Worm (Caenorhabditis elegans) whole organism, L1 larva: Measurements from ENCODE around the gene T13C5.6.

Experiments used
- C16A3.4 ChIP-seq: fragments of 150-350 bp; optimal IDR thresholded peaks from 2 replicates; lab custom pipeline; 2014; ENCODE audit warnings: missing biosample characterization, missing genetic modification characterization
- C34B4.2 ChIP-seq: sonication (generic microtip); optimal IDR thresholded peaks from 2 replicates; lab custom pipeline; 2017; ENCODE audit warnings: mild to moderate bottlenecking, missing genetic modification characterization, missing compliant biosample characterization
- Y116A8C.19 ChIP-seq: sonication (generic microtip); optimal IDR thresholded peaks from 2 replicates; lab custom pipeline; 2016; ENCODE audit warnings: missing compliant biosample characterization, missing genetic modification characterization, borderline replicate concordance
- aha-1 ChIP-seq: fragments of 150-350 bp; optimal IDR thresholded peaks from 2 replicates; lab custom pipeline; 2014; ENCODE audit warnings: missing biosample characterization, missing genetic modification characterization
- ama-1 ChIP-seq: fragments of 150-350 bp; optimal IDR thresholded peaks from 2 replicates; lab custom pipeline; 2014
- ceh-63 ChIP-seq: fragments of 200-800 bp; sonication (Bioruptor generic); optimal IDR thresholded peaks from 2 replicates; lab custom pipeline; 2018; ENCODE audit warnings: mild to moderate bottlenecking, missing genetic modification characterization, missing compliant biosample characterization
- ceh-8 ChIP-seq: fragments of 200-800 bp; sonication (Bioruptor generic); optimal IDR thresholded peaks from 2 replicates; lab custom pipeline; 2018; ENCODE audit warnings: mild to moderate bottlenecking, missing genetic modification characterization, moderate library complexity, missing compliant biosample characterization
- ceh-82 ChIP-seq, 3 experiments: fragments of 150-350 bp in 1 of 3; sonication (generic microtip) in 2 of 3; optimal IDR thresholded peaks; 2 replicates each; lab custom pipeline; 2014 to 2017; ENCODE audit warnings: missing biosample characterization in 3 of 3, missing genetic modification characterization in 3 of 3
- ces-1 ChIP-seq: fragments of 150-350 bp; optimal IDR thresholded peaks from 2 replicates; lab custom pipeline; 2014; ENCODE audit warnings: missing biosample characterization, missing genetic modification reagents, missing genetic modification characterization
- dsc-1 ChIP-seq: sonication (generic microtip); optimal IDR thresholded peaks from 2 replicates; lab custom pipeline; 2016; ENCODE audit warnings: mild to moderate bottlenecking, missing genetic modification characterization, missing compliant biosample characterization
- efl-1 ChIP-seq, 4 experiments: fragments of 150-350 bp; optimal IDR thresholded peaks in 3 of 4; peaks in 1 of 4; 1 replicate in 1 of 4; 2 replicates in 3 of 4; lab custom pipeline; 2014; ENCODE audit warnings: missing biosample characterization in 2 of 4, missing genetic modification characterization in 2 of 4, missing genetic modification reagents in 2 of 4
- elt-2 ChIP-seq: sonication (generic microtip); optimal IDR thresholded peaks from 2 replicates; lab custom pipeline; 2016; ENCODE audit warnings: missing genetic modification characterization, mild to moderate bottlenecking, inconsistent platforms, missing compliant biosample characterization, missing genetic modification reagents
- elt-3 ChIP-seq, 6 experiments: fragments of 150-350 bp in 1 of 6; sonication (generic microtip); optimal IDR thresholded peaks; 2 replicates each; lab custom pipeline; 2017 to 2018; ENCODE audit warnings: missing biosample characterization in 6 of 6, missing genetic modification characterization in 6 of 6, inconsistent platforms in 1 of 6
- fkh-10 ChIP-seq: sonication (generic microtip); optimal IDR thresholded peaks from 2 replicates; lab custom pipeline; 2017; ENCODE audit warnings: missing biosample characterization, missing genetic modification reagents, missing genetic modification characterization
- fos-1 ChIP-seq: fragments of 150-350 bp; optimal IDR thresholded peaks from 2 replicates; lab custom pipeline; 2014; ENCODE audit warnings: missing biosample characterization, missing genetic modification characterization
- grh-1 ChIP-seq: fragments of 200-800 bp; sonication (Bioruptor generic); IDR thresholded peaks from 2 replicates; pipeline ENCODE4 v1.3.6; 2022; ENCODE audit warnings: missing genetic modification reagents, missing genetic modification characterization, missing compliant biosample characterization
- hlh-17 ChIP-seq: fragments of 200-800 bp; sonication (Bioruptor generic); optimal IDR thresholded peaks from 2 replicates; lab custom pipeline; 2018; ENCODE audit warnings: missing genetic modification characterization, mild to moderate bottlenecking, missing compliant biosample characterization, moderate library complexity, borderline replicate concordance
- hpl-2 ChIP-seq: fragments of 150-350 bp; optimal IDR thresholded peaks from 2 replicates; lab custom pipeline; 2014; ENCODE audit warnings: missing biosample characterization, missing genetic modification reagents, missing genetic modification characterization
- irx-1 ChIP-seq: sonication (generic microtip); optimal IDR thresholded peaks from 2 replicates; lab custom pipeline; 2016; ENCODE audit warnings: missing genetic modification characterization, missing compliant biosample characterization
- isw-1 ChIP-seq: fragments of 200-800 bp; sonication (Bioruptor generic); IDR thresholded peaks from 2 replicates; pipeline ENCODE4 v1.3.6; 2022; ENCODE audit warnings: missing genetic modification characterization, missing compliant biosample characterization
- lin-13 ChIP-seq: fragments of 150-350 bp; optimal IDR thresholded peaks from 2 replicates; lab custom pipeline; 2014; ENCODE audit warnings: missing biosample characterization, missing genetic modification reagents, missing genetic modification characterization
- lin-14 ChIP-seq: fragments of 200-800 bp; sonication (Bioruptor generic); optimal IDR thresholded peaks from 2 replicates; lab custom pipeline; 2018; ENCODE audit warnings: mild to moderate bottlenecking, missing genetic modification characterization, moderate library complexity, missing compliant biosample characterization
- lin-15B ChIP-seq: fragments of 150-350 bp; sonication (generic microtip); optimal IDR thresholded peaks from 3 replicates; lab custom pipeline; 2014; ENCODE audit warnings: missing biosample characterization, missing genetic modification characterization
- lin-35 ChIP-seq, 2 experiments: fragments of 150-350 bp; optimal IDR thresholded peaks; 2 replicates each; lab custom pipeline; 2014; ENCODE audit warnings: missing biosample characterization in 2 of 2, missing genetic modification characterization in 2 of 2, missing genetic modification reagents in 2 of 2
- lin-39 ChIP-seq: fragments of 150-350 bp; optimal IDR thresholded peaks from 2 replicates; lab custom pipeline; 2014; ENCODE audit warnings: missing biosample characterization, missing genetic modification reagents, missing genetic modification characterization
- lir-3 ChIP-seq: sonication (generic microtip); optimal IDR thresholded peaks from 2 replicates; lab custom pipeline; 2016; ENCODE audit warnings: mild to moderate bottlenecking, missing genetic modification characterization, moderate library complexity, missing compliant biosample characterization; ENCODE audit not compliant: poor library complexity
- lsy-2 ChIP-seq, 2 experiments: fragments of 150-350 bp; optimal IDR thresholded peaks; 2 replicates each; lab custom pipeline; 2014; ENCODE audit warnings: missing biosample characterization in 2 of 2, missing genetic modification characterization in 2 of 2
- mef-2 ChIP-seq: fragments of 150-350 bp; optimal IDR thresholded peaks from 2 replicates; lab custom pipeline; 2014; ENCODE audit warnings: missing biosample characterization, missing genetic modification characterization
- mep-1 ChIP-seq: fragments of 150-350 bp; optimal IDR thresholded peaks from 2 replicates; lab custom pipeline; 2014; ENCODE audit warnings: missing biosample characterization, missing genetic modification characterization
- nhr-19 ChIP-seq: fragments of 200-800 bp; sonication (Bioruptor generic); conservative IDR thresholded peaks from 2 replicates; pipeline ENCODE4 v1.3.6; 2022; ENCODE audit warnings: missing genetic modification characterization, missing compliant biosample characterization
- nhr-20 ChIP-seq: sonication (generic microtip); optimal IDR thresholded peaks from 2 replicates; lab custom pipeline; 2016; ENCODE audit warnings: mild to moderate bottlenecking, missing genetic modification characterization, missing compliant biosample characterization
- nhr-237 ChIP-seq: fragments of 150-350 bp; optimal IDR thresholded peaks from 2 replicates; lab custom pipeline; 2014; ENCODE audit warnings: missing biosample characterization, missing genetic modification characterization
- nhr-28 ChIP-seq: fragments of 150-350 bp; optimal IDR thresholded peaks from 2 replicates; lab custom pipeline; 2014; ENCODE audit warnings: missing biosample characterization, missing genetic modification characterization
- nhr-47 ChIP-seq: sonication (generic microtip); optimal IDR thresholded peaks from 2 replicates; lab custom pipeline; 2016; ENCODE audit warnings: mild to moderate bottlenecking, missing genetic modification characterization, moderate library complexity, missing compliant biosample characterization
- nhr-90 ChIP-seq: sonication (generic microtip); optimal IDR thresholded peaks from 2 replicates; lab custom pipeline; 2016; ENCODE audit warnings: mild to moderate bottlenecking, missing genetic modification characterization, missing compliant biosample characterization; ENCODE audit not compliant: poor library complexity
- pag-3 ChIP-seq: sonication (generic microtip); optimal IDR thresholded peaks from 2 replicates; lab custom pipeline; 2017; ENCODE audit warnings: missing genetic modification characterization, mild to moderate bottlenecking, missing compliant biosample characterization, antibody characterized with exemption, borderline replicate concordance; ENCODE audit not compliant: insufficient read depth
- pax-3 ChIP-seq: fragments of 200-800 bp; sonication (Bioruptor generic); optimal IDR thresholded peaks from 2 replicates; lab custom pipeline; 2018; ENCODE audit warnings: mild to moderate bottlenecking, missing genetic modification characterization, moderate library complexity, missing compliant biosample characterization
- rnt-1 ChIP-seq: sonication (generic microtip); optimal IDR thresholded peaks from 2 replicates; lab custom pipeline; 2016; ENCODE audit warnings: mild to moderate bottlenecking, missing genetic modification characterization, moderate library complexity, missing compliant biosample characterization
- skn-1 ChIP-seq: fragments of 150-350 bp; optimal IDR thresholded peaks from 2 replicates; lab custom pipeline; 2014; ENCODE audit warnings: missing biosample characterization, missing genetic modification characterization
- snu-23 ChIP-seq: sonication (generic microtip); optimal IDR thresholded peaks from 2 replicates; lab custom pipeline; 2016; ENCODE audit warnings: missing genetic modification characterization, missing compliant biosample characterization
- sox-4 ChIP-seq: sonication (generic microtip); optimal IDR thresholded peaks from 2 replicates; lab custom pipeline; 2016; ENCODE audit warnings: missing genetic modification characterization, missing compliant biosample characterization
- sptf-1 ChIP-seq: fragments of 150-350 bp; optimal IDR thresholded peaks from 2 replicates; lab custom pipeline; 2014; ENCODE audit warnings: missing biosample characterization, missing genetic modification characterization
- sup-37 ChIP-seq: fragments of 200-800 bp; sonication (Bioruptor generic); optimal IDR thresholded peaks from 2 replicates; lab custom pipeline; 2018; ENCODE audit warnings: mild to moderate bottlenecking, missing genetic modification characterization, missing compliant biosample characterization
- tlp-1 ChIP-seq: fragments of 150-350 bp; optimal IDR thresholded peaks from 2 replicates; lab custom pipeline; 2014; ENCODE audit warnings: missing biosample characterization, missing genetic modification characterization
- unc-130 ChIP-seq: fragments of 150-350 bp; optimal IDR thresholded peaks from 2 replicates; lab custom pipeline; 2017; ENCODE audit warnings: missing biosample characterization, missing genetic modification characterization, inconsistent platforms
- unc-30 ChIP-seq: sonication (generic microtip); optimal IDR thresholded peaks from 2 replicates; lab custom pipeline; 2017; ENCODE audit warnings: missing biosample characterization, missing genetic modification characterization
- unc-62 ChIP-seq: fragments of 150-350 bp; optimal IDR thresholded peaks from 2 replicates; lab custom pipeline; 2014; ENCODE audit warnings: missing biosample characterization, missing genetic modification reagents, missing genetic modification characterization
- unc-86 ChIP-seq: sonication (generic microtip); optimal IDR thresholded peaks from 2 replicates; lab custom pipeline; 2016; ENCODE audit warnings: missing genetic modification characterization, missing compliant biosample characterization
- vab-15 ChIP-seq: sonication (generic microtip); optimal IDR thresholded peaks from 2 replicates; lab custom pipeline; 2017; ENCODE audit warnings: missing genotype, mild to moderate bottlenecking, missing genetic modification characterization, missing compliant biosample characterization
- xbp-1 ChIP-seq: sonication (generic microtip); optimal IDR thresholded peaks from 2 replicates; lab custom pipeline; 2016; ENCODE audit warnings: missing genetic modification characterization, missing compliant biosample characterization
- zag-1 ChIP-seq: fragments of 150-350 bp; optimal IDR thresholded peaks from 2 replicates; lab custom pipeline; 2014; ENCODE audit warnings: missing biosample characterization, missing genetic modification characterization
- ztf-11 ChIP-seq, 2 experiments: sonication (generic microtip); optimal IDR thresholded peaks; 2 replicates each; lab custom pipeline; 2016 to 2017; ENCODE audit warnings: missing genetic modification characterization in 2 of 2, missing biosample characterization in 1 of 2, missing compliant biosample characterization in 1 of 2

The T13C5.6 gene

ce11 chrX:6204696-6205232 lies 2.7 kb downstream of the T13C5.6 start, which contains the start of gene bca-1 (continued):
- TF ChIP-seq efl-1 (optimal IDR thresholded peaks at IDR 0.05; lab: Kevin White, UChicago) (no peak), efl-1 (GFP tag; optimal IDR thresholded peaks at IDR 0.05 in 1 of 2; lab: Kevin White, UChicago) (peak in 1 of 2 experiments; percentile 84), lin-15B (tag; lab: Kevin White, UChicago) (no peak), pax-3 (tag; lab: Kevin White, UChicago) (no peak), unc-130 (tag; lab: Kevin White, UChicago) (peak; percentile 50), fkh-10 (GFP tag; lab: Kevin White, UChicago) (no peak), unc-30 (tag; lab: Kevin White, UChicago) (no peak), fos-1 (tag; lab: Kevin White, UChicago) (no peak), isw-1 (GFP tag; lab: Robert Waterston, UW) (no peak), Y116A8C.19 (tag; lab: Kevin White, UChicago) (no peak), tlp-1 (tag; lab: Kevin White, UChicago) (no peak), skn-1 (no peak), zag-1 (no peak), rnt-1 (tag; lab: Kevin White, UChicago) (peak; percentile 49), irx-1 (tag; lab: Kevin White, UChicago) (no peak), ceh-82 (tag; optimal IDR thresholded peaks at IDR 0.05; lab: Kevin White, UChicago) (no peak), hlh-17 (no peak), sup-37 (GFP tag; lab: Kevin White, UChicago) (no peak), nhr-90 (tag; lab: Kevin White, UChicago) (peak; percentile 69), snu-23 (GFP tag; lab: Kevin White, UChicago) (peak; percentile 91), lin-14 (GFP tag; lab: Kevin White, UChicago) (peak; percentile 72), ztf-11 (tag; optimal IDR thresholded peaks at IDR 0.05; lab: Kevin White, UChicago) (no peak), ceh-8 (GFP tag; lab: Kevin White, UChicago) (no peak), aha-1 (tag; lab: Kevin White, UChicago) (no peak), lir-3 (no peak), nhr-47 (tag; lab: Kevin White, UChicago) (peak; percentile 56), lsy-2 (tag; optimal IDR thresholded peaks at IDR 0.05; lab: Kevin White, UChicago) (peak in 1 of 2 experiments; percentile 16), lin-35 (GFP tag; optimal IDR thresholded peaks at IDR 0.05; lab: Kevin White, UChicago) (peak in 1 of 2 experiments; percentile 68), ces-1 (GFP tag; lab: Kevin White, UChicago) (no peak), hpl-2 (GFP tag; lab: Kevin White, UChicago) (no peak), lin-13 (GFP tag; lab: Kevin White, UChicago) (no peak), dsc-1 (tag; lab: Kevin White, UChicago) (no peak), vab-15 (tag; lab: Kevin White, UChicago) (no peak), nhr-28 (tag; lab: Kevin White, UChicago) (no peak), elt-2 (tag; lab: Kevin White, UChicago) (no peak), C16A3.4 (tag; lab: Kevin White, UChicago) (peak; percentile 44), ama-1 (no peak), ceh-63 (no peak), unc-62 (no peak), unc-86 (tag; lab: Kevin White, UChicago) (no peak), elt-3 (tag; optimal IDR thresholded peaks at IDR 0.05; lab: Kevin White, UChicago) (peak in 2 of 6 experiments; percentile 59 to 68), sox-4 (tag; lab: Kevin White, UChicago) (no peak), lin-39 (no peak), mef-2 (tag; lab: Kevin White, UChicago) (no peak), nhr-20 (tag; lab: Kevin White, UChicago) (peak; percentile 88), mep-1 (tag; lab: Kevin White, UChicago) (no peak), nhr-19 (peak; percentile 97), nhr-237 (tag; lab: Kevin White, UChicago) (no peak), xbp-1 (tag; lab: Kevin White, UChicago) (peak; percentile 72), pag-3 (tag; lab: Kevin White, UChicago) (no peak), grh-1 (GFP tag; lab: Robert Waterston, UW) (peak; percentile 40), C34B4.2 (no peak), sptf-1 (tag; lab: Kevin White, UChicago) (no peak)
